Fruit fly (Drosophila melanogaster) whole organism, embryonic: ENCODE data around the gene CG2993.

Experiments
- BtbVII ChIP-seq: fragments of 200-800 bp; sonication (Bioruptor generic); optimal IDR thresholded peaks from 3 replicates; lab custom pipeline; 2017; ENCODE audit warnings: missing biosample characterization, mild to moderate bottlenecking, missing genetic modification characterization
- CG1024 ChIP-seq: fragments of 200-800 bp; sonication (Bioruptor generic); IDR thresholded peaks from 2 replicates; pipeline ENCODE4 v1.3.6; 2022; ENCODE audit warnings: missing biosample characterization, missing genetic modification characterization
- CG10543 ChIP-seq: fragments of 200-800 bp; sonication (Bioruptor generic); optimal IDR thresholded peaks from 3 replicates; lab custom pipeline; 2017; ENCODE audit warnings: missing biosample characterization, mild to moderate bottlenecking, missing genetic modification characterization, moderate library complexity
- CG12219 ChIP-seq: fragments of 200-800 bp; sonication (Bioruptor generic); optimal IDR thresholded peaks from 3 replicates; lab custom pipeline; 2018; ENCODE audit warnings: missing biosample characterization, mild to moderate bottlenecking, missing genetic modification characterization
- CG12659 ChIP-seq: fragments of 200-800 bp; sonication (Bioruptor generic); optimal IDR thresholded peaks from 3 replicates; lab custom pipeline; 2017; ENCODE audit warnings: mild to moderate bottlenecking, missing biosample characterization, missing genetic modification reagents, missing genetic modification characterization
- CG12769 ChIP-seq: fragments of 200-800 bp; sonication (Bioruptor generic); optimal IDR thresholded peaks from 2 replicates; lab custom pipeline; 2019; ENCODE audit warnings: missing biosample characterization, mild to moderate bottlenecking, missing genetic modification characterization, moderate library complexity
- CG13296 ChIP-seq: fragments of 200-800 bp; sonication (Bioruptor generic); optimal IDR thresholded peaks from 3 replicates; lab custom pipeline; 2018; ENCODE audit warnings: missing biosample characterization, mild to moderate bottlenecking, missing genetic modification characterization
- CG15269 ChIP-seq: fragments of 200-800 bp; sonication (Bioruptor generic); optimal IDR thresholded peaks from 2 replicates; lab custom pipeline; 2018; ENCODE audit warnings: missing biosample characterization, mild to moderate bottlenecking, missing genetic modification characterization, moderate library complexity
- CG15514 ChIP-seq: fragments of 200-800 bp; sonication (Bioruptor generic); optimal IDR thresholded peaks from 3 replicates; lab custom pipeline; 2017; ENCODE audit warnings: missing biosample characterization, missing genetic modification characterization, mild to moderate bottlenecking, moderate library complexity, missing genetic modification reagents
- CG17328 ChIP-seq: fragments of 200-800 bp; sonication (Bioruptor generic); IDR thresholded peaks from 2 replicates; pipeline ENCODE4 v1.3.6; 2022; ENCODE audit warnings: missing biosample characterization, missing genetic modification characterization
- CG17802 ChIP-seq: fragments of 200-800 bp; sonication (Bioruptor generic); optimal IDR thresholded peaks from 2 replicates; lab custom pipeline; 2018; ENCODE audit warnings: missing biosample characterization, mild to moderate bottlenecking, missing genetic modification characterization, moderate library complexity
- CG18599 ChIP-seq: fragments of 200-800 bp; sonication (Bioruptor generic); optimal IDR thresholded peaks from 3 replicates; lab custom pipeline; 2017; ENCODE audit warnings: missing biosample characterization, missing genetic modification characterization, mild to moderate bottlenecking, moderate library complexity, missing genetic modification reagents
- CG2202 ChIP-seq: fragments of 200-800 bp; sonication (Bioruptor generic); optimal IDR thresholded peaks from 2 replicates; lab custom pipeline; 2018; ENCODE audit warnings: missing biosample characterization, mild to moderate bottlenecking, missing genetic modification characterization
- CG32532 ChIP-seq: fragments of 200-800 bp; sonication (Bioruptor generic); IDR thresholded peaks from 2 replicates; pipeline ENCODE4 v1.3.6; 2022; ENCODE audit warnings: missing biosample characterization, missing genetic modification characterization
- CG34376 ChIP-seq: fragments of 200-800 bp; sonication (Bioruptor generic); optimal IDR thresholded peaks from 2 replicates; lab custom pipeline; 2018; ENCODE audit warnings: missing biosample characterization, mild to moderate bottlenecking, missing genetic modification characterization
- CG4360 ChIP-seq: fragments of 200-800 bp; sonication (Bioruptor generic); IDR thresholded peaks from 2 replicates; pipeline ENCODE4 v1.3.6; 2022; ENCODE audit warnings: missing biosample characterization, missing genetic modification characterization
- CG6654 ChIP-seq: fragments of 200-800 bp; sonication (Bioruptor generic); optimal IDR thresholded peaks from 2 replicates; lab custom pipeline; 2017; ENCODE audit warnings: missing biosample characterization, mild to moderate bottlenecking, missing genetic modification characterization
- CG6683 ChIP-seq: fragments of 200-800 bp; sonication (Bioruptor generic); optimal IDR thresholded peaks from 2 replicates; lab custom pipeline; 2017; ENCODE audit warnings: missing biosample characterization, mild to moderate bottlenecking, missing genetic modification characterization, missing genetic modification reagents
- CG6791 ChIP-seq: fragments of 200-800 bp; sonication (Bioruptor generic); IDR thresholded peaks from 3 replicates; pipeline ENCODE4 v1.3.6; 2022; ENCODE audit warnings: missing biosample characterization, missing genetic modification characterization; ENCODE audit not compliant: partially characterized antibody
- CG7372 ChIP-seq: fragments of 200-800 bp; sonication (Bioruptor generic); IDR thresholded peaks from 2 replicates; pipeline ENCODE4 v1.3.6; 2022; ENCODE audit warnings: missing biosample characterization, missing genetic modification characterization
- CG8281 ChIP-seq: fragments of 200-800 bp; sonication (Bioruptor generic); optimal IDR thresholded peaks from 2 replicates; lab custom pipeline; 2018; ENCODE audit warnings: missing biosample characterization, mild to moderate bottlenecking, missing genetic modification characterization, moderate library complexity
- CG8388 ChIP-seq: fragments of 200-800 bp; sonication (Bioruptor generic); optimal IDR thresholded peaks from 2 replicates; lab custom pipeline; 2019; ENCODE audit warnings: missing biosample characterization, mild to moderate bottlenecking, missing genetic modification characterization, moderate library complexity
- Dbx ChIP-seq: fragments of 200-800 bp; sonication (Bioruptor generic); IDR thresholded peaks from 3 replicates; pipeline ENCODE4 v1.3.6; 2022; ENCODE audit warnings: missing biosample characterization, missing genetic modification characterization
- Deaf1 ChIP-seq: fragments of 200-800 bp; optimal IDR thresholded peaks from 3 replicates; lab custom pipeline; 2019; ENCODE audit warnings: missing biosample characterization, mild to moderate bottlenecking, missing genetic modification characterization, moderate library complexity
- Dek ChIP-seq: fragments of 200-800 bp; sonication (Bioruptor generic); optimal IDR thresholded peaks from 3 replicates; lab custom pipeline; 2019; ENCODE audit warnings: missing biosample characterization, mild to moderate bottlenecking, missing genetic modification characterization, moderate library complexity
- Dip3 ChIP-seq: fragments of 200-800 bp; sonication (Bioruptor generic); optimal IDR thresholded peaks from 3 replicates; lab custom pipeline; 2016; ENCODE audit warnings: missing biosample characterization, missing genetic modification characterization
- Dp ChIP-seq: fragments of 200-800 bp; sonication (Bioruptor generic); optimal IDR thresholded peaks from 2 replicates; lab custom pipeline; 2018; ENCODE audit warnings: missing biosample characterization, mild to moderate bottlenecking, missing genetic modification characterization, moderate library complexity
- Fer2 ChIP-seq: fragments of 200-800 bp; sonication (Bioruptor generic); optimal IDR thresholded peaks from 2 replicates; lab custom pipeline; 2018; ENCODE audit warnings: missing biosample characterization, mild to moderate bottlenecking, missing genetic modification characterization, moderate library complexity
- Med ChIP-seq: fragments of 200-800 bp; sonication (Bioruptor generic); peaks from one replicate; lab custom pipeline; 2016; ENCODE audit warnings: missing biosample characterization, missing genetic modification characterization, mild to moderate bottlenecking, inconsistent platforms, moderate library complexity
- Nf-YA ChIP-seq: fragments of 200-800 bp; sonication (Bioruptor generic); IDR thresholded peaks from 2 replicates; pipeline ENCODE4 v1.3.6; 2022; ENCODE audit warnings: missing biosample characterization, missing genetic modification characterization
- NfI ChIP-seq: fragments of 200-800 bp; sonication (Bioruptor generic); optimal IDR thresholded peaks from 3 replicates; lab custom pipeline; 2018; ENCODE audit warnings: missing biosample characterization, mild to moderate bottlenecking, missing genetic modification characterization, moderate library complexity
- Poxn ChIP-seq: fragments of 200-800 bp; sonication (Bioruptor generic); IDR thresholded peaks from 2 replicates; pipeline ENCODE4 v1.3.6; 2022; ENCODE audit warnings: missing biosample characterization, missing genetic modification characterization
- Taf1 ChIP-seq: fragments of 200-800 bp; sonication (Bioruptor generic); IDR thresholded peaks from 2 replicates; pipeline ENCODE4 v1.3.6; 2022; ENCODE audit warnings: missing biosample characterization, missing genetic modification characterization
- Xrp1 ChIP-seq: fragments of 200-800 bp; sonication (Bioruptor generic); IDR thresholded peaks from 2 replicates; pipeline ENCODE4 v1.3.6; 2022; ENCODE audit warnings: missing biosample characterization, missing genetic modification characterization
- caup ChIP-seq: fragments of 200-800 bp; sonication (Bioruptor generic); optimal IDR thresholded peaks from 3 replicates; lab custom pipeline; 2017; ENCODE audit warnings: missing biosample characterization, mild to moderate bottlenecking, missing genetic modification characterization, moderate library complexity; ENCODE audit not compliant: severe bottlenecking
- chinmo ChIP-seq: fragments of 200-800 bp; sonication (Bioruptor generic); IDR thresholded peaks from 4 replicates; pipeline ENCODE4 v1.3.6; 2022; ENCODE audit warnings: missing biosample characterization, missing genetic modification characterization; ENCODE audit not compliant: partially characterized antibody
- chm ChIP-seq: fragments of 200-800 bp; sonication (Bioruptor generic); IDR thresholded peaks from 2 replicates; pipeline ENCODE4 v1.3.6; 2022; ENCODE audit warnings: missing biosample characterization, missing genetic modification characterization
- crp ChIP-seq, 2 experiments: fragments of 200-800 bp; sonication (Bioruptor generic); optimal IDR thresholded peaks; 2 replicates in 1 of 2; 3 replicates in 1 of 2; lab custom pipeline; 2017; ENCODE audit warnings: missing biosample characterization in 2 of 2, missing genetic modification characterization in 2 of 2, mild to moderate bottlenecking in 1 of 2, moderate library complexity in 1 of 2
- esg ChIP-seq: fragments of 200-800 bp; sonication (Bioruptor generic); conservative IDR thresholded peaks from 2 replicates; pipeline ENCODE4 v1.3.6; 2022; ENCODE audit warnings: missing biosample characterization, missing genetic modification characterization
- fd102C ChIP-seq: fragments of 200-800 bp; sonication (Bioruptor generic); optimal IDR thresholded peaks from 2 replicates; lab custom pipeline; 2018; ENCODE audit warnings: missing biosample characterization, mild to moderate bottlenecking, missing genetic modification characterization, moderate library complexity
- gsb ChIP-seq: fragments of 200-800 bp; sonication (Bioruptor generic); IDR thresholded peaks from 2 replicates; pipeline ENCODE4 v1.3.6; 2022; ENCODE audit warnings: missing biosample characterization, missing genetic modification characterization
- kni ChIP-seq: fragments of 200-800 bp; sonication (Bioruptor generic); optimal IDR thresholded peaks from 3 replicates; lab custom pipeline; 2017; ENCODE audit warnings: mild to moderate bottlenecking, missing biosample characterization, missing genetic modification reagents, missing genetic modification characterization
- lbe ChIP-seq: fragments of 200-800 bp; sonication (Bioruptor generic); optimal IDR thresholded peaks from 2 replicates; lab custom pipeline; 2016; ENCODE audit warnings: missing biosample characterization, mild to moderate bottlenecking, missing genetic modification characterization
- luna ChIP-seq: fragments of 200-800 bp; sonication (Bioruptor generic); optimal IDR thresholded peaks from 2 replicates; lab custom pipeline; 2016; ENCODE audit warnings: missing biosample characterization, missing genetic modification characterization
- scrt ChIP-seq: fragments of 200-800 bp; sonication (Bioruptor generic); optimal IDR thresholded peaks from 2 replicates; lab custom pipeline; 2018; ENCODE audit warnings: missing biosample characterization, mild to moderate bottlenecking, missing genetic modification characterization, moderate library complexity
- sd ChIP-seq: fragments of 200-800 bp; sonication (Bioruptor generic); optimal IDR thresholded peaks from 3 replicates; lab custom pipeline; 2018; ENCODE audit warnings: missing biosample characterization, mild to moderate bottlenecking, missing genetic modification characterization, moderate library complexity
- sr ChIP-seq: fragments of 200-800 bp; sonication (Bioruptor generic); IDR thresholded peaks from 3 replicates; pipeline ENCODE4 v1.3.6; 2022; ENCODE audit warnings: missing biosample characterization, missing genetic modification characterization
- sug ChIP-seq: fragments of 200-800 bp; optimal IDR thresholded peaks from 2 replicates; lab custom pipeline; 2019; ENCODE audit warnings: missing biosample characterization, mild to moderate bottlenecking, missing genetic modification characterization, moderate library complexity
- tio ChIP-seq: fragments of 200-800 bp; sonication (Bioruptor generic); optimal IDR thresholded peaks from 2 replicates; lab custom pipeline; 2017; ENCODE audit warnings: missing biosample characterization, missing genetic modification characterization, inconsistent platforms
- ttk ChIP-seq: fragments of 200-800 bp; sonication (Bioruptor generic); IDR thresholded peaks from 2 replicates; pipeline ENCODE4 v2.1.2; 2022; ENCODE audit warnings: missing biosample characterization, missing genetic modification characterization

CG2993 gene

DNA sequence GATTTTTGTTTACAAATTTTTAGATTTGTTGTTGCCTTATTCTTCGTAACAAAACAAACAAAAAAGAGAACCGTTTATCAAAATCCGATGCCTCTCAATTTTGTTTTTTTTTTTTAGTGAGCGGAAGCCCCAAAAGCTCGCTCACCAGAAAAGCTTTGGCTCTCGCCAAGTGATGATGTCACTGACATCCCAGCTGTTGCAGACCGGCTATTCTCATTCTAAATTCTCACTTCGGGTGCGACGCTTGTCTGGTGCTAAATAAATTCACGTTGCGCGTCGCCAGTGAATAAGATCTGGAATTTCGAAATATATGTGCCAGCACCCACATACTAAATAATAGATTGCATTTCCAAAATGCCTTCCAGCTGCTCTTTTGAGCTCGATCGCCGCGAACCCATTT, 16.0 kb downstream of the CG2993 start, which contains the start of gene CG2641 (continued):
- TF ChIP-seq chinmo (GFP tag; lab: Robert Waterston, UW) (peak; percentile 77; the same call in 1 of the 4 replicates), CG17328 (GFP tag; lab: Robert Waterston, UW) (no peak), Med (GFP tag; lab: Kevin White, UChicago) (peak; percentile 26), CG8281 (tag; lab: Kevin White, UChicago) (no peak), CG32532 (GFP tag; lab: Robert Waterston, UW) (peak; percentile 36; the same call in 1 of the 2 replicates), Dbx (0 out of 3 replicates have a peak, but pooled peaks have one; percentile 46), Dip3 (no peak), Poxn (GFP tag; lab: Robert Waterston, UW) (no peak), Nf-YA (GFP tag; lab: Robert Waterston, UW) (no peak), Dp (GFP tag; lab: Kevin White, UChicago) (no peak), CG10543 (no peak), CG6683 (no peak), scrt (GFP tag; lab: Kevin White, UChicago) (peak; percentile 13), NfI (no peak), Fer2 (no peak), CG15514 (peak; percentile 1), crp (GFP tag; optimal IDR thresholded peaks at IDR 0.05; lab: Kevin White, UChicago) (peak in 1 of 2 experiments; percentile 63), CG8388 (GFP tag; lab: Kevin White, UChicago) (no peak), Xrp1 (GFP tag; lab: Robert Waterston, UW) (no peak), caup (GFP tag; lab: Kevin White, UChicago) (no peak), BtbVII (GFP tag; lab: Kevin White, UChicago) (peak; percentile 61), CG13296 (GFP tag; lab: Kevin White, UChicago) (peak; percentile 42), CG12769 (tag; lab: Kevin White, UChicago) (peak; percentile 52), CG2202 (no peak), CG1024 (GFP tag; lab: Robert Waterston, UW) (no peak), ttk (GFP tag; lab: Robert Waterston, UW) (no peak), CG18599 (GFP tag; lab: Kevin White, UChicago) (no peak), sug (tag; lab: Kevin White, UChicago) (peak; percentile 2), CG4360 (GFP tag; lab: Robert Waterston, UW) (no peak), Taf1 (GFP tag; lab: Robert Waterston, UW) (no peak), CG6654 (GFP tag; lab: Kevin White, UChicago) (no peak), CG12659 (GFP tag; lab: Kevin White, UChicago) (no peak), tio (GFP tag; lab: Kevin White, UChicago) (no peak), esg (GFP tag; lab: Robert Waterston, UW) (no peak), CG12219 (GFP tag; lab: Kevin White, UChicago) (no peak), Deaf1 (peak; percentile 34), CG17802 (tag; lab: Kevin White, UChicago) (no peak), CG15269 (tag; lab: Kevin White, UChicago) (no peak), CG7372 (no peak), kni (GFP tag; lab: Kevin White, UChicago) (no peak), gsb (GFP tag; lab: Robert Waterston, UW) (no peak), lbe (GFP tag; lab: Kevin White, UChicago) (peak; percentile 61), sd (tag; lab: Kevin White, UChicago) (peak; percentile 66), fd102C (GFP tag; lab: Kevin White, UChicago) (no peak), chm (GFP tag; lab: Robert Waterston, UW) (no peak), sr (GFP tag; lab: Robert Waterston, UW) (0 out of 3 replicates have a peak, but pooled peaks have one; percentile 7), CG6791 (GFP tag; lab: Robert Waterston, UW) (no peak), Dek (tag; lab: Kevin White, UChicago) (no peak), luna (no peak), CG34376 (GFP tag; lab: Kevin White, UChicago) (peak; percentile 47)
